Worm (Caenorhabditis elegans) whole organism, L2 larva: ENCODE measurements around the gene btb-4.

ENCODE experiments used
- C34F6.9 ChIP-seq: fragments of 150-350 bp; optimal IDR thresholded peaks from 2 replicates; lab custom pipeline; 2014; ENCODE audit warnings: missing biosample characterization, missing genetic modification characterization
- F13H6.1 ChIP-seq: sonication (generic microtip); optimal IDR thresholded peaks from 2 replicates; lab custom pipeline; 2016; ENCODE audit warnings: missing genetic modification characterization, missing compliant biosample characterization
- R02D3.7 ChIP-seq: fragments of 150-350 bp; optimal IDR thresholded peaks from 2 replicates; lab custom pipeline; 2014; ENCODE audit warnings: missing biosample characterization, missing genetic modification characterization
- Y55F3AM.14 ChIP-seq: fragments of 200-800 bp; sonication (Bioruptor generic); optimal IDR thresholded peaks from 2 replicates; lab custom pipeline; 2018; ENCODE audit warnings: mild to moderate bottlenecking, missing genetic modification characterization, missing compliant biosample characterization
- ZK546.5 ChIP-seq: sonication (generic microtip); optimal IDR thresholded peaks from 2 replicates; lab custom pipeline; 2017; ENCODE audit warnings: missing biosample characterization, missing genetic modification characterization
- alr-1 ChIP-seq: fragments of 150-350 bp; optimal IDR thresholded peaks from 2 replicates; lab custom pipeline; 2014; ENCODE audit warnings: missing biosample characterization, missing genetic modification characterization
- aly-2 ChIP-seq: fragments of 150-350 bp; optimal IDR thresholded peaks from 2 replicates; lab custom pipeline; 2014; ENCODE audit warnings: missing biosample characterization, missing genetic modification characterization
- ama-1 ChIP-seq: fragments of 150-350 bp; optimal IDR thresholded peaks from 2 replicates; lab custom pipeline; 2018; ENCODE audit warnings: inconsistent platforms
- blmp-1 ChIP-seq: sonication (generic microtip); optimal IDR thresholded peaks from 2 replicates; lab custom pipeline; 2017; ENCODE audit warnings: missing genetic modification characterization, mild to moderate bottlenecking, missing compliant biosample characterization, antibody characterized with exemption, moderate library complexity; ENCODE audit not compliant: insufficient read depth
- ceh-16 ChIP-seq: fragments of 150-350 bp; optimal IDR thresholded peaks from 2 replicates; lab custom pipeline; 2014; ENCODE audit warnings: missing biosample characterization, missing genetic modification characterization
- ceh-82 ChIP-seq: fragments of 150-350 bp; optimal IDR thresholded peaks from 2 replicates; lab custom pipeline; 2014; ENCODE audit warnings: missing biosample characterization, missing genetic modification characterization
- crh-2 ChIP-seq: sonication (generic microtip); optimal IDR thresholded peaks from 2 replicates; lab custom pipeline; 2017; ENCODE audit warnings: missing biosample characterization, missing genetic modification characterization
- dmd-4 ChIP-seq: sonication (generic microtip); optimal IDR thresholded peaks from 2 replicates; lab custom pipeline; 2017; ENCODE audit warnings: missing biosample characterization, missing genetic modification characterization
- elt-1 ChIP-seq: fragments of 150-350 bp; optimal IDR thresholded peaks from 2 replicates; lab custom pipeline; 2014; ENCODE audit warnings: missing biosample characterization, missing genetic modification characterization
- fos-1 ChIP-seq: fragments of 150-350 bp; optimal IDR thresholded peaks from 2 replicates; lab custom pipeline; 2014; ENCODE audit warnings: missing biosample characterization, missing genetic modification characterization
- gmeb-1 ChIP-seq: fragments of 150-350 bp; optimal IDR thresholded peaks from 2 replicates; lab custom pipeline; 2014; ENCODE audit warnings: missing biosample characterization, missing genetic modification characterization
- lin-13 ChIP-seq: fragments of 150-350 bp; optimal IDR thresholded peaks from 2 replicates; lab custom pipeline; 2014; ENCODE audit warnings: missing biosample characterization, missing genetic modification reagents, missing genetic modification characterization
- lin-39 ChIP-seq: fragments of 150-350 bp; optimal IDR thresholded peaks from 2 replicates; lab custom pipeline; 2014; ENCODE audit warnings: missing biosample characterization, missing genetic modification reagents, missing genetic modification characterization
- lsy-2 ChIP-seq, 2 experiments: fragments of 150-350 bp in 1 of 2; sonication (generic microtip) in 1 of 2; optimal IDR thresholded peaks; 2 replicates each; lab custom pipeline; 2014 to 2017; ENCODE audit warnings: missing biosample characterization in 2 of 2, missing genetic modification characterization in 2 of 2
- mab-5 ChIP-seq: fragments of 150-350 bp; optimal IDR thresholded peaks from 2 replicates; lab custom pipeline; 2014; ENCODE audit warnings: missing biosample characterization, missing genetic modification characterization
- nhr-11 ChIP-seq: fragments of 150-350 bp; optimal IDR thresholded peaks from 2 replicates; lab custom pipeline; 2014; ENCODE audit warnings: missing biosample characterization, missing genetic modification characterization
- nhr-12 ChIP-seq: fragments of 150-350 bp; optimal IDR thresholded peaks from 2 replicates; lab custom pipeline; 2014; ENCODE audit warnings: missing biosample characterization, missing genetic modification characterization
- nhr-129 ChIP-seq: fragments of 150-350 bp; optimal IDR thresholded peaks from 2 replicates; lab custom pipeline; 2014; ENCODE audit warnings: missing biosample characterization, missing genetic modification characterization
- nhr-21 ChIP-seq: fragments of 150-350 bp; optimal IDR thresholded peaks from 2 replicates; lab custom pipeline; 2014; ENCODE audit warnings: missing biosample characterization, missing genetic modification characterization
- nhr-23 ChIP-seq: fragments of 150-350 bp; optimal IDR thresholded peaks from 2 replicates; lab custom pipeline; 2014; ENCODE audit warnings: missing biosample characterization, missing genetic modification reagents, missing genetic modification characterization
- nhr-237 ChIP-seq: fragments of 150-350 bp; optimal IDR thresholded peaks from 2 replicates; lab custom pipeline; 2014; ENCODE audit warnings: missing biosample characterization, missing genetic modification characterization
- nhr-25 ChIP-seq: fragments of 150-350 bp; sonication (generic microtip); optimal IDR thresholded peaks from 3 replicates; lab custom pipeline; 2014; ENCODE audit warnings: missing biosample characterization, missing genetic modification characterization
- nhr-6 ChIP-seq: fragments of 150-350 bp; optimal IDR thresholded peaks from 2 replicates; lab custom pipeline; 2014; ENCODE audit warnings: missing biosample characterization, missing genetic modification characterization
- nhr-77 ChIP-seq: fragments of 150-350 bp; optimal IDR thresholded peaks from 2 replicates; lab custom pipeline; 2014; ENCODE audit warnings: missing biosample characterization, missing genetic modification characterization
- peb-1 ChIP-seq: fragments of 150-350 bp; optimal IDR thresholded peaks from 2 replicates; lab custom pipeline; 2014; ENCODE audit warnings: missing biosample characterization, missing genetic modification characterization
- sem-4 ChIP-seq: fragments of 150-350 bp; optimal IDR thresholded peaks from 2 replicates; lab custom pipeline; 2014; ENCODE audit warnings: missing biosample characterization, missing genetic modification reagents, missing genetic modification characterization
- skn-1 ChIP-seq: sonication (generic microtip); optimal IDR thresholded peaks from 2 replicates; lab custom pipeline; 2017; ENCODE audit warnings: missing biosample characterization, missing genetic modification characterization
- sma-9 ChIP-seq, 2 experiments: fragments of 150-350 bp in 1 of 2; sonication (generic microtip) in 1 of 2; optimal IDR thresholded peaks; 2 replicates each; lab custom pipeline; 2014 to 2016; ENCODE audit warnings: missing genetic modification characterization in 2 of 2, mild to moderate bottlenecking in 1 of 2, missing biosample characterization in 1 of 2, missing compliant biosample characterization in 1 of 2, missing genetic modification reagents in 1 of 2, moderate library complexity in 1 of 2
- snpc-4 ChIP-seq: fragments of 150-350 bp; optimal IDR thresholded peaks from 2 replicates; lab custom pipeline; 2014; ENCODE audit warnings: missing biosample characterization, missing genetic modification characterization
- unc-39 ChIP-seq: fragments of 150-350 bp; optimal IDR thresholded peaks from 2 replicates; lab custom pipeline; 2014; ENCODE audit warnings: missing biosample characterization, missing genetic modification characterization
- unc-55 ChIP-seq: fragments of 150-350 bp; sonication (generic microtip); optimal IDR thresholded peaks from 3 replicates; lab custom pipeline; 2014; ENCODE audit warnings: missing biosample characterization, missing genetic modification reagents, missing genetic modification characterization
- ztf-1 ChIP-seq: fragments of 200-800 bp; sonication (Bioruptor generic); conservative IDR thresholded peaks from 2 replicates; pipeline ENCODE4 v1.3.6; 2022; ENCODE audit warnings: missing genetic modification characterization, missing compliant biosample characterization
- ztf-11 ChIP-seq: sonication (generic microtip); optimal IDR thresholded peaks from 2 replicates; lab custom pipeline; 2017; ENCODE audit warnings: missing biosample characterization, missing genetic modification characterization
- ztf-4 ChIP-seq: fragments of 150-350 bp; optimal IDR thresholded peaks from 2 replicates; lab custom pipeline; 2014; ENCODE audit warnings: missing biosample characterization, missing genetic modification characterization

The btb-4 gene

DNA sequence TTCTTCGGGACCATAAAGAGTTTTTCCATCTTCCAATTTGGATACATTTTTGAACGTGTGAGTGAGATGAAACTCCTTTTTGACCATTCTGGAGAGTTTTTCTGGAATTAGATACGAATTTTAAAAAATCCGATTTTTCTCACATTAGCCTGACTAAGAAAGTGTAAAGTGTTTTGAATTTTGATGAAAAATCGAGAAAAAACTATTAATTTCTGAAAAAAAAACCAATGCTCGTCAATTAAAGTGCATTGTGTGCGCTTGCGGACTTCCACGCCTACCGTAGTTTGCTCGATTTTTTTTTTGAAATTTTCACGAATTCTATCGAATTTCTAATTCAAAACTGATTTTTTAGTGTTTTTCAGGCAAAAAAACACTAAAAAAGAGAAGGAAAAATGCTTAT, 3.4 kb upstream of the btb-4 start, which contains the start of gene bath-1:
Gene bath-1, minus strand, starts transcription at position 101 of the 400 bp plus-strand sequence.
- TF ChIP-seq alr-1 (no peak), unc-55 (GFP tag; lab: Kevin White, UChicago) (no peak), F13H6.1 (no peak), ceh-16 (tag; lab: Kevin White, UChicago) (no peak), crh-2 (tag; lab: Kevin White, UChicago) (no peak), fos-1 (tag; lab: Kevin White, UChicago) (no peak), ama-1 (no peak), nhr-25 (no peak), R02D3.7 (tag; lab: Kevin White, UChicago) (no peak), aly-2 (tag; lab: Kevin White, UChicago) (no peak), nhr-11 (tag; lab: Kevin White, UChicago) (no peak), peb-1 (tag; lab: Kevin White, UChicago) (no peak), nhr-12 (tag; lab: Kevin White, UChicago) (no peak), blmp-1 (no peak), nhr-6 (tag; lab: Kevin White, UChicago) (no peak), lin-13 (no peak), ZK546.5 (tag; lab: Kevin White, UChicago) (no peak), dmd-4 (no peak), Y55F3AM.14 (no peak), skn-1 (tag; lab: Kevin White, UChicago) (no peak)

- TF ChIP-seq dmd-4 (no peak), F13H6.1 (no peak), alr-1 (no peak), nhr-11 (tag; lab: Kevin White, UChicago) (no peak), ztf-11 (tag; lab: Kevin White, UChicago) (no peak), mab-5 (tag; lab: Kevin White, UChicago) (no peak), lsy-2 (tag; optimal IDR thresholded peaks at IDR 0.05; lab: Kevin White, UChicago) (no peak), nhr-77 (tag; lab: Kevin White, UChicago) (no peak), nhr-21 (tag; lab: Kevin White, UChicago) (no peak), peb-1 (tag; lab: Kevin White, UChicago) (no peak), fos-1 (tag; lab: Kevin White, UChicago) (no peak), lin-39 (tag; lab: Kevin White, UChicago) (no peak), aly-2 (tag; lab: Kevin White, UChicago) (no peak), ceh-16 (tag; lab: Kevin White, UChicago) (no peak), elt-1 (tag; lab: Kevin White, UChicago) (no peak)
Observed at ce11 chrII:2030367-2030766, 1.7 kb upstream of the btb-4 start, which contains the start of gene bath-3. Gene bath-3 (minus strand): TSS chrII:2030467.

- TF ChIP-seq sma-9 (GFP tag; optimal IDR thresholded peaks at IDR 0.05; lab: Kevin White, UChicago), result no peak
- no peak for TF ChIP-seq sma-9 (tag; optimal IDR thresholded peaks at IDR 0.05; lab: Kevin White, UChicago)
- TF ChIP-seq ztf-1 (GFP tag; lab: Robert Waterston, UW), result no peak
- TF ChIP-seq C34F6.9 (tag; lab: Kevin White, UChicago), result no peak
- no peak for TF ChIP-seq ztf-4 (tag; lab: Kevin White, UChicago)
- TF ChIP-seq ZK546.5 (tag; lab: Kevin White, UChicago), result no peak
- no peak for TF ChIP-seq gmeb-1 (tag; lab: Kevin White, UChicago)
- TF ChIP-seq skn-1 (tag; lab: Kevin White, UChicago), result no peak
- no peak for TF ChIP-seq nhr-23
- TF ChIP-seq ceh-82, result no peak
- TF ChIP-seq sem-4, result no peak
Observed at ce11 chrII:2031852-2032251, 264 bp upstream of the btb-4 start, which contains the start of gene bath-5. Gene bath-5 (minus strand): TSS chrII:2031952.

DNA sequence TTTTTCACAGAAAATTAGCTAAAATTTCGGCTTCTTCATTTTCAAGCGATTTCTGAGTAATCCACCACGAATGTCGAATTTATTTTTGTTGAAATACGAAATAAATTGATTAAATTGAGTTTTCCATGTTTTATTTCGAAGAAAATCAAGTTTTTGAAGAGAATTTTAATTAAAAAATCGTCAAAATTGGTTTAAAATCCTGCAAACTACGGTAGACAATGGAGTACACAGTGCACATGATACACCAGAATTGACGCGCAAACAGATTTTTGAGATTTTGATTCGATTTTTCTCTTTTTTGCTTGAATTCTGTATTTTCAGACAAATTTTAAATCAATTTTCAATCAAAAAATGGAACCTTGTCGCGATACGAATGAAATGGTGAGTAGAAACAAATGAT, 1.2 kb downstream of the btb-4 start, which contains the start of gene F59H6.14:
Gene F59H6.14, plus strand, starts transcription at position 301 of the 400 bp plus-strand sequence.
- no peak for TF ChIP-seq ztf-4 (tag; lab: Kevin White, UChicago)
- no peak for TF ChIP-seq nhr-237 (tag; lab: Kevin White, UChicago)
- TF ChIP-seq elt-1 (tag; lab: Kevin White, UChicago), result no peak
- TF ChIP-seq sma-9 (GFP tag; optimal IDR thresholded peaks at IDR 0.05; lab: Kevin White, UChicago), result no peak
- no peak for TF ChIP-seq sma-9 (tag; optimal IDR thresholded peaks at IDR 0.05; lab: Kevin White, UChicago)
- TF ChIP-seq ama-1, result no peak
- TF ChIP-seq blmp-1, result no peak
- TF ChIP-seq nhr-21 (tag; lab: Kevin White, UChicago), result no peak
- TF ChIP-seq lsy-2 (tag; optimal IDR thresholded peaks at IDR 0.05; lab: Kevin White, UChicago), result no peak
- TF ChIP-seq nhr-129 (tag; lab: Kevin White, UChicago), result no peak
- no peak for TF ChIP-seq nhr-12 (tag; lab: Kevin White, UChicago)
- TF ChIP-seq F13H6.1, result no peak
- TF ChIP-seq unc-39 (tag; lab: Kevin White, UChicago), result no peak
- TF ChIP-seq snpc-4 (tag; lab: Kevin White, UChicago), result no peak
- no peak for TF ChIP-seq ceh-16 (tag; lab: Kevin White, UChicago)
- no peak for TF ChIP-seq nhr-23
- TF ChIP-seq dmd-4, result no peak
- TF ChIP-seq, all 48 proteins: peak for 0
